Fruit fly (Drosophila melanogaster): Measurements from ENCODE around the gene CG33500.

Gene CG33500

dm6 chr3L:11483135-11483534 is 25.3 kb upstream of the CG33500 start:
- TF ChIP-seq EcR (GFP tag; optimal IDR thresholded peaks at IDR 0.05) (no peak), CG8159 (tag; optimal IDR thresholded peaks at IDR 0.05) (peak; percentile 83), Pif1A (GFP tag; optimal IDR thresholded peaks at IDR 0.05) (peak; percentile 66), Snoo (tag; optimal IDR thresholded peaks at IDR 0.05) (peak; percentile 62), CG12605 (GFP tag; IDR thresholded peaks at IDR 0.05) (no peak), CG17806 (tag; optimal IDR thresholded peaks at IDR 0.05) (peak; percentile 65), CG34367 (tag; optimal IDR thresholded peaks at IDR 0.05) (peak; percentile 68), CG8301 (tag; optimal IDR thresholded peaks at IDR 0.05) (peak; percentile 44), CG15710 (tag; optimal IDR thresholded peaks at IDR 0.05) (peak; percentile 70), Pif1B (GFP tag; optimal IDR thresholded peaks at IDR 0.05) (peak; percentile 28), gl (tag; optimal IDR thresholded peaks at IDR 0.05) (no peak), D1 (tag; optimal IDR thresholded peaks at IDR 0.05) (peak; percentile 7), CG4496 (GFP tag; IDR thresholded peaks at IDR 0.05) (peak; percentile 64; the same call in 2 of the 3 replicates), CG9948 (tag; optimal IDR thresholded peaks at IDR 0.05) (peak; percentile 64), CG14655 (GFP tag; optimal IDR thresholded peaks at IDR 0.05) (peak; percentile 74)

dm6 chr3L:11484483-11484882 is 24.0 kb upstream of the CG33500 start:
- TF ChIP-seq CG12605 (GFP tag; IDR thresholded peaks at IDR 0.05) (no peak), D1 (tag; optimal IDR thresholded peaks at IDR 0.05) (no peak), fd96Ca (GFP tag; IDR thresholded peaks at IDR 0.05) (no peak), CG14655 (GFP tag; optimal IDR thresholded peaks at IDR 0.05) (peak; percentile 36), CG32121 (GFP tag; IDR thresholded peaks at IDR 0.05) (no peak), gl (tag; optimal IDR thresholded peaks at IDR 0.05) (no peak), CG13204 (GFP tag; optimal IDR thresholded peaks at IDR 0.05) (no peak), CG4496 (GFP tag; IDR thresholded peaks at IDR 0.05) (no peak), CG15710 (tag; optimal IDR thresholded peaks at IDR 0.05) (no peak), CG17806 (tag; optimal IDR thresholded peaks at IDR 0.05) (no peak), Ets98B (GFP tag; IDR thresholded peaks at IDR 0.05) (no peak), Pif1A (GFP tag; optimal IDR thresholded peaks at IDR 0.05) (peak; percentile 13), Snoo (tag; optimal IDR thresholded peaks at IDR 0.05) (no peak), Pif1B (GFP tag; optimal IDR thresholded peaks at IDR 0.05) (no peak), EcR (GFP tag; optimal IDR thresholded peaks at IDR 0.05) (no peak), CG9948 (tag; optimal IDR thresholded peaks at IDR 0.05) (peak; percentile 9), rn (GFP tag; IDR thresholded peaks at IDR 0.05) (no peak), CG8159 (tag; optimal IDR thresholded peaks at IDR 0.05) (peak; percentile 12), CG8301 (tag; optimal IDR thresholded peaks at IDR 0.05) (peak; percentile 9)

- TF ChIP-seq CG10348 (GFP tag; IDR thresholded peaks at IDR 0.05) (no peak), Pif1A (GFP tag; optimal IDR thresholded peaks at IDR 0.05) (no peak), Ets98B (GFP tag; IDR thresholded peaks at IDR 0.05) (no peak), CG8301 (tag; optimal IDR thresholded peaks at IDR 0.05) (peak; percentile 13), CG4496 (GFP tag; IDR thresholded peaks at IDR 0.05) (0 out of 3 replicates have a peak, but pooled peaks have one; percentile 33), gl (tag; optimal IDR thresholded peaks at IDR 0.05) (no peak), CG17806 (tag; optimal IDR thresholded peaks at IDR 0.05) (peak; percentile 17), Snoo (tag; optimal IDR thresholded peaks at IDR 0.05) (no peak), CG8159 (tag; optimal IDR thresholded peaks at IDR 0.05) (peak; percentile 28)
Measured at dm6 chr3L:11485956-11486609, 22.4 kb upstream of the CG33500 start.

dm6 chr3L:11487327-11487973 is 21.0 kb upstream of the CG33500 start, which contains the start of gene chrb:
TSS of gene chrb (plus strand) at chr3L:11487550.
- no peak for TF ChIP-seq CG9948 (tag; optimal IDR thresholded peaks at IDR 0.05)
- TF ChIP-seq CG32121 (GFP tag; IDR thresholded peaks at IDR 0.05), result peak; percentile 81
- peak; percentile 52 for TF ChIP-seq Snoo (tag; optimal IDR thresholded peaks at IDR 0.05)
- peak; percentile 68 for TF ChIP-seq Ets98B (GFP tag; IDR thresholded peaks at IDR 0.05)
- TF ChIP-seq CG14655 (GFP tag; optimal IDR thresholded peaks at IDR 0.05), result peak; percentile 15
- peak; percentile 21 for TF ChIP-seq CG34367 (tag; optimal IDR thresholded peaks at IDR 0.05)
- peak; percentile 8 for TF ChIP-seq CG8301 (tag; optimal IDR thresholded peaks at IDR 0.05)
- peak; percentile 47 for TF ChIP-seq Pif1B (GFP tag; optimal IDR thresholded peaks at IDR 0.05)
- no peak for TF ChIP-seq Pif1A (GFP tag; optimal IDR thresholded peaks at IDR 0.05)
- no peak for TF ChIP-seq CG10348 (GFP tag; IDR thresholded peaks at IDR 0.05)
- TF ChIP-seq D1 (tag; optimal IDR thresholded peaks at IDR 0.05), result no peak
- TF ChIP-seq CG8159 (tag; optimal IDR thresholded peaks at IDR 0.05), result peak; percentile 24
- TF ChIP-seq EcR (GFP tag; optimal IDR thresholded peaks at IDR 0.05), result peak; percentile 71
- TF ChIP-seq CG4496 (GFP tag; IDR thresholded peaks at IDR 0.05), result peak; percentile 79
- TF ChIP-seq gl (tag; optimal IDR thresholded peaks at IDR 0.05), result peak; percentile 4
- TF ChIP-seq CG17806 (tag; optimal IDR thresholded peaks at IDR 0.05), result no peak
- no peak for TF ChIP-seq rn (GFP tag; IDR thresholded peaks at IDR 0.05)
- TF ChIP-seq CG13204 (GFP tag; optimal IDR thresholded peaks at IDR 0.05), result peak; percentile 56
- peak; percentile 5 for TF ChIP-seq CG15710 (tag; optimal IDR thresholded peaks at IDR 0.05)
- peak; percentile 66 for TF ChIP-seq CG12605 (GFP tag; IDR thresholded peaks at IDR 0.05)
- TF ChIP-seq fd96Ca (GFP tag; IDR thresholded peaks at IDR 0.05), result no peak; the same call in 2 of the 3 replicates

- TF ChIP-seq CG4496 (GFP tag; IDR thresholded peaks at IDR 0.05) (no peak), Ets98B (GFP tag; IDR thresholded peaks at IDR 0.05) (no peak), Pif1A (GFP tag; optimal IDR thresholded peaks at IDR 0.05) (no peak), CG32121 (GFP tag; IDR thresholded peaks at IDR 0.05) (no peak), CG34367 (tag; optimal IDR thresholded peaks at IDR 0.05) (no peak), CG14655 (GFP tag; optimal IDR thresholded peaks at IDR 0.05) (no peak), CG8159 (tag; optimal IDR thresholded peaks at IDR 0.05) (no peak), CG12605 (GFP tag; IDR thresholded peaks at IDR 0.05) (no peak), CG13204 (GFP tag; optimal IDR thresholded peaks at IDR 0.05) (no peak), CG9948 (tag; optimal IDR thresholded peaks at IDR 0.05) (no peak), CG17806 (tag; optimal IDR thresholded peaks at IDR 0.05) (no peak), D1 (tag; optimal IDR thresholded peaks at IDR 0.05) (no peak), EcR (GFP tag; optimal IDR thresholded peaks at IDR 0.05) (no peak), CG10348 (GFP tag; IDR thresholded peaks at IDR 0.05) (no peak), rn (GFP tag; IDR thresholded peaks at IDR 0.05) (no peak), gl (tag; optimal IDR thresholded peaks at IDR 0.05) (no peak), CG15710 (tag; optimal IDR thresholded peaks at IDR 0.05) (no peak), Pif1B (GFP tag; optimal IDR thresholded peaks at IDR 0.05) (no peak), CG8301 (tag; optimal IDR thresholded peaks at IDR 0.05) (no peak), Snoo (tag; optimal IDR thresholded peaks at IDR 0.05) (no peak)
Measured at dm6 chr3L:11488264-11488663, 20.2 kb upstream of the CG33500 start.
